Fruit fly (Drosophila melanogaster): ENCODE data around the gene Slbp.
A peak's percentile ranks its signal among the peaks of the same experiment; 100 is the strongest.

The Slbp gene

dm6 chr3R:29122817-29123611 lies 30.1 kb downstream of the Slbp start, which contains the start of the genes yem and Ctl2 (continued):
- TF ChIP-seq CG12071 (GFP tag; optimal IDR thresholded peaks at IDR 0.05) (peak; percentile 38), Abd-B (GFP tag; optimal IDR thresholded peaks at IDR 0.05) (peak; percentile 76), Side (GFP tag; optimal IDR thresholded peaks at IDR 0.05) (peak; percentile 77), CG12299 (tag; optimal IDR thresholded peaks at IDR 0.05) (no peak), vfl (GFP tag; optimal IDR thresholded peaks at IDR 0.05) (peak; percentile 50), eve (GFP tag; optimal IDR thresholded peaks at IDR 0.05) (peak in 1 of 2 experiments; percentile 26), yki (optimal IDR thresholded peaks at IDR 0.05) (no peak), sr (GFP tag; IDR thresholded peaks at IDR 0.05) (peak; percentile 18; the same call in 1 of the 3 replicates), CG14014 (GFP tag; IDR thresholded peaks at IDR 0.05) (peak; percentile 44), NFAT (GFP tag; IDR thresholded peaks at IDR 0.05) (peak; percentile 89), CG8281 (tag; optimal IDR thresholded peaks at IDR 0.05) (peak; percentile 6), ind (GFP tag; optimal IDR thresholded peaks at IDR 0.05) (peak; percentile 76), Pdp1 (GFP tag; optimal IDR thresholded peaks at IDR 0.05) (peak; percentile 84 to 88), CG32532 (GFP tag; IDR thresholded peaks at IDR 0.05) (no peak; the same call in none of the 2 replicates), CG42726 (GFP tag; IDR thresholded peaks at IDR 0.05; ENCODE audit: partially characterized antibody) (peak; percentile 71), CG4854 (GFP tag; optimal IDR thresholded peaks at IDR 0.05) (peak; percentile 51), Xrp1 (GFP tag; IDR thresholded peaks at IDR 0.05) (no peak), Dad (GFP tag; optimal IDR thresholded peaks at IDR 0.05) (peak; percentile 86), CG7987 (GFP tag; optimal IDR thresholded peaks at IDR 0.05) (peak; percentile 38), CG12219 (GFP tag; optimal IDR thresholded peaks at IDR 0.05) (peak; percentile 43), bowl (GFP tag; IDR thresholded peaks at IDR 0.05) (no peak), lmd (GFP tag; IDR thresholded peaks at IDR 0.05) (peak; percentile 55), pfk (GFP tag; optimal IDR thresholded peaks at IDR 0.05) (peak; percentile 40), Dfd (GFP tag; optimal IDR thresholded peaks at IDR 0.05) (no peak), CG3847 (GFP tag; IDR thresholded peaks at IDR 0.05) (peak; percentile 68), Hr39 (optimal IDR thresholded peaks at IDR 0.05) (peak; percentile 75), ttk (GFP tag; IDR thresholded peaks at IDR 0.05) (peak; percentile 37; the same call in 1 of the 2 replicates), CG6654 (GFP tag; optimal IDR thresholded peaks at IDR 0.05) (peak; percentile 36), CG18599 (GFP tag; optimal IDR thresholded peaks at IDR 0.05) (peak; percentile 69), Doc3 (GFP tag; IDR thresholded peaks at IDR 0.05; ENCODE audit: partially characterized antibody) (0 out of 3 replicates have a peak, but pooled peaks have one; percentile 27), CG17361 (GFP tag; IDR thresholded peaks at IDR 0.05) (peak; percentile 89), CG18764 (GFP tag; optimal IDR thresholded peaks at IDR 0.05) (peak; percentile 43), Deaf1 (tag; optimal IDR thresholded peaks at IDR 0.05) (no peak), chif (GFP tag; optimal IDR thresholded peaks at IDR 0.05) (peak; percentile 75 to 84), sob (GFP tag; IDR thresholded peaks at IDR 0.05) (peak; percentile 75), ase (GFP tag; IDR thresholded peaks at IDR 0.05) (no peak; the same call in 2 of the 3 replicates), CrebB (tag; optimal IDR thresholded peaks at IDR 0.05) (no peak), CG4730 (GFP tag; IDR thresholded peaks at IDR 0.05) (peak; percentile 50; the same call in 1 of the 2 replicates), D19A (tag; optimal IDR thresholded peaks at IDR 0.05) (no peak), dati (GFP tag; IDR thresholded peaks at IDR 0.05) (no peak), CG1603 (tag; optimal IDR thresholded peaks at IDR 0.05) (peak; percentile 66), CG10462 (GFP tag; optimal IDR thresholded peaks at IDR 0.05) (peak; percentile 28), ac (GFP tag; optimal IDR thresholded peaks at IDR 0.05) (no peak), B-H2 (GFP tag; optimal IDR thresholded peaks at IDR 0.05) (peak; percentile 58), CG3065 (GFP tag; optimal IDR thresholded peaks at IDR 0.05) (peak; percentile 37), Hr3 (GFP tag; optimal IDR thresholded peaks at IDR 0.05) (peak; percentile 78), bcd (GFP tag; optimal IDR thresholded peaks at IDR 0.05) (peak; percentile 76), exex (tag; optimal IDR thresholded peaks at IDR 0.05) (peak; percentile 28), CG5953 (GFP tag; IDR thresholded peaks at IDR 0.05) (no peak), dysf (GFP tag; IDR thresholded peaks at IDR 0.05) (peak; percentile 79)

Measured in whole organism, embryonic.